Worm (Caenorhabditis elegans) whole organism, early embryonic: ENCODE results near the gene R07A4.4.

Source experiments
- B0310.2 ChIP-seq: sonication (generic microtip); optimal IDR thresholded peaks from 2 replicates; lab custom pipeline; 2016; ENCODE audit warnings: mild to moderate bottlenecking, missing genetic modification characterization, missing compliant biosample characterization
- F13C5.2 ChIP-seq: sonication (generic microtip); optimal IDR thresholded peaks from 2 replicates; lab custom pipeline; 2017; ENCODE audit warnings: mild to moderate bottlenecking, missing genetic modification characterization, inconsistent platforms, missing compliant biosample characterization
- aly-1 ChIP-seq: sonication (generic microtip); optimal IDR thresholded peaks from 2 replicates; lab custom pipeline; 2016; ENCODE audit warnings: missing genetic modification characterization, missing compliant biosample characterization
- ama-1 ChIP-seq: fragments of 150-350 bp; optimal IDR thresholded peaks from 2 replicates; lab custom pipeline; 2014
- ceh-13 ChIP-seq: fragments of 200-800 bp; sonication (Bioruptor generic); optimal IDR thresholded peaks from 2 replicates; lab custom pipeline; 2018; ENCODE audit warnings: mild to moderate bottlenecking, missing genetic modification characterization, missing compliant biosample characterization
- ceh-36 ChIP-seq: sonication (generic microtip); optimal IDR thresholded peaks from 2 replicates; lab custom pipeline; 2016; ENCODE audit warnings: missing genetic modification characterization, inconsistent platforms, missing compliant biosample characterization
- ets-7 ChIP-seq: sonication (generic microtip); optimal IDR thresholded peaks from 2 replicates; lab custom pipeline; 2016; ENCODE audit warnings: missing genotype, missing genetic modification characterization, missing compliant biosample characterization
- flt-1 ChIP-seq: fragments of 200-800 bp; sonication (Bioruptor generic); IDR thresholded peaks from 2 replicates; pipeline ENCODE4 v1.3.6; 2022; ENCODE audit warnings: missing genetic modification characterization, missing compliant biosample characterization
- hmbx-1 ChIP-seq: sonication (generic microtip); optimal IDR thresholded peaks from 2 replicates; lab custom pipeline; 2016; ENCODE audit warnings: mild to moderate bottlenecking, missing genetic modification characterization, missing compliant biosample characterization
- hmg-4 ChIP-seq: fragments of 200-800 bp; sonication (Bioruptor generic); optimal IDR thresholded peaks from 2 replicates; lab custom pipeline; 2018; ENCODE audit warnings: mild to moderate bottlenecking, missing genetic modification characterization, missing compliant biosample characterization
- hnd-1 ChIP-seq: sonication (generic microtip); optimal IDR thresholded peaks from 2 replicates; lab custom pipeline; 2016; ENCODE audit warnings: missing genetic modification characterization, missing compliant biosample characterization
- pes-1 ChIP-seq: fragments of 200-800 bp; sonication (Bioruptor generic); IDR thresholded peaks from 2 replicates; pipeline ENCODE4 v1.3.6; 2022; ENCODE audit warnings: missing genetic modification reagents, missing genetic modification characterization, missing compliant biosample characterization
- scrt-1 ChIP-seq: fragments of 200-800 bp; sonication (Bioruptor generic); IDR thresholded peaks from 2 replicates; pipeline ENCODE4 v1.3.6; 2022; ENCODE audit warnings: missing genetic modification characterization, missing compliant biosample characterization
- sea-1 ChIP-seq: fragments of 200-800 bp; sonication (Bioruptor generic); conservative IDR thresholded peaks from 2 replicates; pipeline ENCODE4 v1.3.6; 2022; ENCODE audit warnings: missing genetic modification characterization, missing compliant biosample characterization
- tbx-11 ChIP-seq: fragments of 200-800 bp; sonication (Bioruptor generic); IDR thresholded peaks from 2 replicates; pipeline ENCODE4 v1.3.6; 2022; ENCODE audit warnings: missing genetic modification characterization, missing compliant biosample characterization
- tbx-37 ChIP-seq: fragments of 200-800 bp; sonication (Bioruptor generic); conservative IDR thresholded peaks from 2 replicates; pipeline ENCODE4 v1.3.6; 2022; ENCODE audit warnings: missing genetic modification reagents, missing genetic modification characterization, missing compliant biosample characterization
- tra-4 ChIP-seq: sonication (generic microtip); optimal IDR thresholded peaks from 2 replicates; lab custom pipeline; 2017; ENCODE audit warnings: missing genetic modification characterization, missing compliant biosample characterization

R07A4.4 gene

ce11 chrX:10768289-10769153, 11.0 kb upstream of the R07A4.4 start:
- TF ChIP-seq hmbx-1 = no peak
- TF ChIP-seq hnd-1 (tag; lab: Kevin White, UChicago) = no peak
- 0 out of 2 replicates have a peak, but pooled peaks have one; percentile 37 for TF ChIP-seq sea-1 (GFP tag; lab: Robert Waterston, UW)
- peak; percentile 11 for TF ChIP-seq F13C5.2 (tag; lab: Kevin White, UChicago)

- TF ChIP-seq ceh-36 (tag; lab: Kevin White, UChicago) = no peak
- TF ChIP-seq flt-1 (GFP tag; lab: Robert Waterston, UW) = no peak
- TF ChIP-seq B0310.2 = no peak
- TF ChIP-seq aly-1 = no peak
- TF ChIP-seq tra-4 = no peak
- TF ChIP-seq ama-1 (lab: Kevin White, UChicago) = no peak
- no peak for TF ChIP-seq hmbx-1
- no peak for TF ChIP-seq ets-7 (tag; lab: Kevin White, UChicago)
- no peak for TF ChIP-seq ceh-13 (GFP tag; lab: Kevin White, UChicago)
- TF ChIP-seq F13C5.2 (tag; lab: Kevin White, UChicago) = no peak
- TF ChIP-seq hmg-4 = no peak
- TF ChIP-seq scrt-1 (GFP tag; lab: Robert Waterston, UW) = no peak
- TF ChIP-seq tbx-11 (GFP tag; lab: Robert Waterston, UW) = no peak
- no peak for TF ChIP-seq hnd-1 (tag; lab: Kevin White, UChicago)
- TF ChIP-seq tbx-37 (GFP tag; lab: Robert Waterston, UW) = no peak
- TF ChIP-seq sea-1 (GFP tag; lab: Robert Waterston, UW) = no peak
- TF ChIP-seq pes-1 = no peak
Measured at ce11 chrX:10767669-10768068, 10.2 kb upstream of the R07A4.4 start.

- no peak for TF ChIP-seq tbx-37 (GFP tag; lab: Robert Waterston, UW)
- no peak for TF ChIP-seq pes-1
- no peak for TF ChIP-seq sea-1 (GFP tag; lab: Robert Waterston, UW)
- TF ChIP-seq flt-1 (GFP tag; lab: Robert Waterston, UW) = no peak
- no peak for TF ChIP-seq ets-7 (tag; lab: Kevin White, UChicago)
- no peak for TF ChIP-seq tbx-11 (GFP tag; lab: Robert Waterston, UW)
- TF ChIP-seq hmbx-1 = no peak
- TF ChIP-seq tra-4 = no peak
- TF ChIP-seq F13C5.2 (tag; lab: Kevin White, UChicago) = no peak
- no peak for TF ChIP-seq B0310.2
- no peak for TF ChIP-seq ceh-36 (tag; lab: Kevin White, UChicago)
- no peak for TF ChIP-seq ceh-13 (GFP tag; lab: Kevin White, UChicago)
- TF ChIP-seq aly-1 = no peak
- no peak for TF ChIP-seq hnd-1 (tag; lab: Kevin White, UChicago)
- TF ChIP-seq hmg-4 = no peak
- TF ChIP-seq scrt-1 (GFP tag; lab: Robert Waterston, UW) = no peak
Measured at ce11 chrX:10766966-10767644, 9.6 kb upstream of the R07A4.4 start.

- TF ChIP-seq B0310.2 = peak; percentile 52
- no peak for TF ChIP-seq hmbx-1
- 0 out of 2 replicates have a peak, but pooled peaks have one; percentile 6 for TF ChIP-seq flt-1 (GFP tag; lab: Robert Waterston, UW)
- TF ChIP-seq aly-1 = peak; percentile 46
- peak; percentile 82 for TF ChIP-seq F13C5.2 (tag; lab: Kevin White, UChicago)
- TF ChIP-seq pes-1 = no peak
- TF ChIP-seq ets-7 (tag; lab: Kevin White, UChicago) = peak; percentile 22
- TF ChIP-seq hnd-1 (tag; lab: Kevin White, UChicago) = peak; percentile 3
- peak; percentile 28 for TF ChIP-seq ceh-13 (GFP tag; lab: Kevin White, UChicago)
- peak; percentile 88 for TF ChIP-seq hmg-4
Measured at ce11 chrX:10766123-10766622, 8.7 kb upstream of the R07A4.4 start.

- TF ChIP-seq tra-4 = no peak
- no peak for TF ChIP-seq hmg-4
- no peak for TF ChIP-seq B0310.2
- TF ChIP-seq tbx-37 (GFP tag; lab: Robert Waterston, UW) = no peak
- TF ChIP-seq ceh-13 (GFP tag; lab: Kevin White, UChicago) = no peak
- no peak for TF ChIP-seq hmbx-1
- TF ChIP-seq ets-7 (tag; lab: Kevin White, UChicago) = no peak
- TF ChIP-seq hnd-1 (tag; lab: Kevin White, UChicago) = no peak
Measured at ce11 chrX:10763383-10763782, 5.9 kb upstream of the R07A4.4 start.

- TF ChIP-seq B0310.2 (no peak), pes-1 (no peak), ama-1 (lab: Kevin White, UChicago) (no peak), sea-1 (GFP tag; lab: Robert Waterston, UW) (no peak), tbx-37 (GFP tag; lab: Robert Waterston, UW) (no peak), hmg-4 (no peak), tbx-11 (GFP tag; lab: Robert Waterston, UW) (no peak), F13C5.2 (tag; lab: Kevin White, UChicago) (no peak), ceh-36 (tag; lab: Kevin White, UChicago) (no peak), ets-7 (tag; lab: Kevin White, UChicago) (no peak), hnd-1 (tag; lab: Kevin White, UChicago) (no peak), ceh-13 (GFP tag; lab: Kevin White, UChicago) (no peak), flt-1 (GFP tag; lab: Robert Waterston, UW) (no peak), scrt-1 (GFP tag; lab: Robert Waterston, UW) (no peak), aly-1 (no peak)
Measured at ce11 chrX:10760958-10761357, 3.5 kb upstream of the R07A4.4 start.

- TF ChIP-seq flt-1 (GFP tag; lab: Robert Waterston, UW) (no peak), tbx-37 (GFP tag; lab: Robert Waterston, UW) (no peak), ama-1 (lab: Kevin White, UChicago) (no peak), tbx-11 (GFP tag; lab: Robert Waterston, UW) (no peak), ceh-36 (tag; lab: Kevin White, UChicago) (no peak), ets-7 (tag; lab: Kevin White, UChicago) (no peak), hnd-1 (tag; lab: Kevin White, UChicago) (no peak), scrt-1 (GFP tag; lab: Robert Waterston, UW) (no peak), F13C5.2 (tag; lab: Kevin White, UChicago) (no peak), ceh-13 (GFP tag; lab: Kevin White, UChicago) (no peak), tra-4 (no peak), aly-1 (no peak), sea-1 (GFP tag; lab: Robert Waterston, UW) (no peak), hmg-4 (no peak), pes-1 (no peak), B0310.2 (no peak)
Measured at ce11 chrX:10758453-10758852, 945 bp upstream of the R07A4.4 start.
